Fruit fly (Drosophila melanogaster) S2 (cell line): ENCODE data around the gene Arpc1.

Experiments used
- CG8478 ChIP-seq: fragments of >200 bp; optimal IDR thresholded peaks from 2 replicates; lab custom pipeline; 2018
- CTCF ChIP-seq, 2 experiments: fragments of >200 bp; optimal IDR thresholded peaks; 2 replicates each; lab custom pipeline; 2018

DNA sequence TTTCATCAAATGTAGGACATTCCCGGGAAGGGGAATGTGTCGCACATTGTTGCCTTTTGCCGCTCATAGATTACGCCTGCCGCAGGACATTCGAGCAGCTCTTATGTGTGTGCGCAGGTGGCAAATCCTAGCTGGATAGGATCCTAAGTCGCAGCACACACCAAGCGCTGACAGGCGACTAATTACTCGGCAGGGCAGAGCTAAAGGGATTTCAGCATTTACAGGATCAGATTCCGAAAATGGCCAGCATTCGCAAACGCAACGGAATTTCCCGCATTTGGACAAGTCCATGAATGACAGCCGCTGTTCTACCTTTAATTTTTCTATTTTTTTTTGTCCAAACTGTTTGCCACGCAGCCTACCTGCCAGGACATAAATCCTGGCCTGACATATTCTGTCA, 38.1 kb upstream of the Arpc1 start:
- TF ChIP-seq CG8478 (lab: Kevin White, UChicago), result no peak
- TF ChIP-seq CTCF (optimal IDR thresholded peaks at IDR 0.05; lab: Kevin White, UChicago), result no peak
